Worm (Caenorhabditis elegans): ENCODE results near the gene rfc-2.
A peak's percentile ranks its signal among the peaks of the same experiment; 100 is the strongest.

rfc-2 gene

DNA sequence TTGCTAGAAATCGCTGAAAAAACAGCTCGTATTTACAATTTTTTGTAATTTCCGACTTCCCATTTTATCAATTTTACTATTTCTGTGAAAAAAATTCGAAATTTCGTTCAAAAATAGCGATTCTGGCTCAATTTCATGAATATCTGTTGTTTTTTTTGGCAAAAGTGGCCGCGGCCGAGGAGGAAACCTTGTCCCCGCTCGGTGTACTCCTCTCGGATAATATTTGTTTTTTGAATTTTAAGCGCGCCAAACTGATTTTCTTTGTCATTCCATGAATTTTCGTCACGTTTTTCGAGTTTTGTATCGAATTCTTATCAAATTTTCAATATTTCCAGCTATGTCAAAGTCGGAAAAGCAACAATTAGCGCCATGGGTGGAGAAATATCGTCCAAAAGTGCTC lies at the start of gene rfc-2:
Gene rfc-2, plus strand, starts transcription at position 334 of the 400 bp plus-strand sequence.
- TF ChIP-seq ceh-40 (GFP tag; IDR thresholded peaks at IDR 0.05) (no peak), let-526 (GFP tag; IDR thresholded peaks at IDR 0.05) (no peak), somi-1 (GFP tag; optimal IDR thresholded peaks at IDR 0.05) (no peak), bed-2 (GFP tag; IDR thresholded peaks at IDR 0.05) (no peak), aptf-2 (GFP tag; conservative IDR thresholded peaks at IDR 0.05) (no peak), ztf-18 (tag; optimal IDR thresholded peaks at IDR 0.05) (no peak), Y95B8A.8 (GFP tag; IDR thresholded peaks at IDR 0.05) (no peak), unc-62 (GFP tag; optimal IDR thresholded peaks at IDR 0.05) (no peak), nhr-90 (tag; optimal IDR thresholded peaks at IDR 0.05) (no peak), madf-6 (GFP tag; IDR thresholded peaks at IDR 0.05) (0 out of 2 replicates have a peak, but pooled peaks have one; percentile 10), Y67H2A.10 (GFP tag; conservative IDR thresholded peaks at IDR 0.05) (no peak), F55B11.4 (tag; optimal IDR thresholded peaks at IDR 0.05; ENCODE audit: borderline replicate concordance, insufficient read depth) (no peak), lin-54 (GFP tag; optimal IDR thresholded peaks at IDR 0.05) (peak; percentile 4), nfya-1 (tag; optimal IDR thresholded peaks at IDR 0.05; ENCODE audit: borderline replicate concordance, insufficient read depth) (no peak), nfyb-1 (GFP tag; IDR thresholded peaks at IDR 0.05) (no peak), lir-1 (GFP tag; conservative IDR thresholded peaks at IDR 0.05) (no peak), him-1 (tag; optimal IDR thresholded peaks at IDR 0.05) (peak; percentile 26), mcd-1 (GFP tag; IDR thresholded peaks at IDR 0.05) (peak; percentile 33; the same call in 1 of the 2 replicates), ztf-25 (GFP tag; IDR thresholded peaks at IDR 0.05) (no peak), hsf-1 (GFP tag; IDR thresholded peaks at IDR 0.05) (no peak), ztf-3 (GFP tag; optimal IDR thresholded peaks at IDR 0.05) (no peak), ztf-6 (GFP tag; IDR thresholded peaks at IDR 0.05) (no peak), let-607 (tag; optimal IDR thresholded peaks at IDR 0.05) (no peak), die-1 (tag; optimal IDR thresholded peaks at IDR 0.05) (no peak), dpl-1 (GFP tag; optimal IDR thresholded peaks at IDR 0.05) (no peak), hlh-26 (GFP tag; conservative IDR thresholded peaks at IDR 0.05) (no peak), snpc-4 (GFP tag; optimal IDR thresholded peaks at IDR 0.05) (no peak), snpc-4 (tag; optimal IDR thresholded peaks at IDR 0.05) (no peak), chd-7 (tag; optimal IDR thresholded peaks at IDR 0.05) (no peak), ceh-79 (tag; optimal IDR thresholded peaks at IDR 0.05) (no peak), Y53F4B.3 (GFP tag; IDR thresholded peaks at IDR 0.05) (no peak), D2030.7 (GFP tag; IDR thresholded peaks at IDR 0.05) (0 out of 2 replicates have a peak, but pooled peaks have one; percentile 24), attf-3 (GFP tag; conservative IDR thresholded peaks at IDR 0.05) (no peak), F57C9.4 (tag; optimal IDR thresholded peaks at IDR 0.05) (no peak), tbx-9 (tag; optimal IDR thresholded peaks at IDR 0.05; ENCODE audit: borderline replicate concordance) (no peak), ceh-58 (GFP tag; IDR thresholded peaks at IDR 0.05) (no peak), cebp-1 (GFP tag; IDR thresholded peaks at IDR 0.05) (no peak), cebp-1 (tag; optimal IDR thresholded peaks at IDR 0.05) (no peak), attf-5 (GFP tag; optimal IDR thresholded peaks at IDR 0.05) (no peak), ekl-4 (GFP tag; IDR thresholded peaks at IDR 0.05) (no peak), F52B5.7 (tag; optimal IDR thresholded peaks at IDR 0.05) (no peak), F10E7.11 (tag; optimal IDR thresholded peaks at IDR 0.05) (no peak), Y56A3A.18 (GFP tag; IDR thresholded peaks at IDR 0.05) (no peak), fkh-3 (tag; optimal IDR thresholded peaks at IDR 0.05) (no peak), pha-4 (tag; optimal IDR thresholded peaks at IDR 0.05) (no peak), pbrm-1 (GFP tag; IDR thresholded peaks at IDR 0.05) (no peak), ama-1 (optimal IDR thresholded peaks at IDR 0.05) (no peak), ama-1 (GFP tag; optimal IDR thresholded peaks at IDR 0.05) (no peak), T26A5.8 (tag; optimal IDR thresholded peaks at IDR 0.05) (no peak), snpc-1.3 (tag; optimal IDR thresholded peaks at IDR 0.05; ENCODE audit: insufficient read depth) (no peak)

Measured in whole organism, young adult.